Worm (Caenorhabditis elegans) whole organism, L4/young adult: ENCODE measurements around the gene K08C7.6.

Source experiments
- dao-5 ChIP-seq: sonication (generic microtip); optimal IDR thresholded peaks from 2 replicates; lab custom pipeline; 2016; ENCODE audit warnings: missing genotype, missing genetic modification characterization, moderate library complexity, missing compliant biosample characterization
- him-1 ChIP-seq: sonication (generic microtip); optimal IDR thresholded peaks from 2 replicates; lab custom pipeline; 2016; ENCODE audit warnings: missing genotype, missing genetic modification reagents, missing genetic modification characterization, missing compliant biosample characterization

ce11 chrIV:10711729-10712128, 26.1 kb upstream of the K08C7.6 start, which contains the start of gene glb-21:
- TF ChIP-seq dao-5 (tag; lab: Kevin White, UChicago) (no peak), him-1 (tag; lab: Kevin White, UChicago) (no peak)
